Worm (Caenorhabditis elegans) whole organism, young adult: Measurements from ENCODE around the gene cosa-1.

Source experiments
- B0261.1 ChIP-seq: sonication (generic microtip); optimal IDR thresholded peaks from 2 replicates; lab custom pipeline; 2016; ENCODE audit warnings: mild to moderate bottlenecking, missing genetic modification characterization, moderate library complexity, missing compliant biosample characterization
- snpc-4 ChIP-seq, 5 experiments: fragments of 150-350 bp in 1 of 5; sonication (generic microtip) in 4 of 5; optimal IDR thresholded peaks; 2 replicates each; lab custom pipeline; 2014 to 2018; ENCODE audit warnings: missing genetic modification characterization in 5 of 5, missing biosample characterization in 3 of 5, antibody characterized with exemption in 2 of 5, mild to moderate bottlenecking in 2 of 5, missing compliant biosample characterization in 2 of 5, missing genotype in 2 of 5, moderate library complexity in 2 of 5, missing genetic modification reagents in 1 of 5

- no peak for TF ChIP-seq B0261.1 (tag; lab: Kevin White, UChicago)
- TF ChIP-seq snpc-4 (GFP tag; optimal IDR thresholded peaks at IDR 0.05; lab: Kevin White, UChicago) = no peak
- no peak for TF ChIP-seq snpc-4 (tag; optimal IDR thresholded peaks at IDR 0.05; lab: Kevin White, UChicago)
These were observed 46.6 kb upstream of the cosa-1 start for ce11 chrIII:2679362-2679761.
